Worm (Caenorhabditis elegans) whole organism, early embryonic: ENCODE results near the gene nhr-102.

Source experiments
- B0310.2 ChIP-seq: sonication (generic microtip); optimal IDR thresholded peaks from 2 replicates; lab custom pipeline; 2016; ENCODE audit warnings: mild to moderate bottlenecking, missing genetic modification characterization, missing compliant biosample characterization
- F13C5.2 ChIP-seq: sonication (generic microtip); optimal IDR thresholded peaks from 2 replicates; lab custom pipeline; 2017; ENCODE audit warnings: mild to moderate bottlenecking, missing genetic modification characterization, inconsistent platforms, missing compliant biosample characterization
- aly-1 ChIP-seq: sonication (generic microtip); optimal IDR thresholded peaks from 2 replicates; lab custom pipeline; 2016; ENCODE audit warnings: missing genetic modification characterization, missing compliant biosample characterization
- ama-1 ChIP-seq: fragments of 150-350 bp; optimal IDR thresholded peaks from 2 replicates; lab custom pipeline; 2014
- ceh-13 ChIP-seq: fragments of 200-800 bp; sonication (Bioruptor generic); optimal IDR thresholded peaks from 2 replicates; lab custom pipeline; 2018; ENCODE audit warnings: mild to moderate bottlenecking, missing genetic modification characterization, missing compliant biosample characterization
- ceh-36 ChIP-seq: sonication (generic microtip); optimal IDR thresholded peaks from 2 replicates; lab custom pipeline; 2016; ENCODE audit warnings: missing genetic modification characterization, inconsistent platforms, missing compliant biosample characterization
- ets-7 ChIP-seq: sonication (generic microtip); optimal IDR thresholded peaks from 2 replicates; lab custom pipeline; 2016; ENCODE audit warnings: missing genotype, missing genetic modification characterization, missing compliant biosample characterization
- flt-1 ChIP-seq: fragments of 200-800 bp; sonication (Bioruptor generic); IDR thresholded peaks from 2 replicates; pipeline ENCODE4 v1.3.6; 2022; ENCODE audit warnings: missing genetic modification characterization, missing compliant biosample characterization
- hmbx-1 ChIP-seq: sonication (generic microtip); optimal IDR thresholded peaks from 2 replicates; lab custom pipeline; 2016; ENCODE audit warnings: mild to moderate bottlenecking, missing genetic modification characterization, missing compliant biosample characterization
- hmg-4 ChIP-seq: fragments of 200-800 bp; sonication (Bioruptor generic); optimal IDR thresholded peaks from 2 replicates; lab custom pipeline; 2018; ENCODE audit warnings: mild to moderate bottlenecking, missing genetic modification characterization, missing compliant biosample characterization
- hnd-1 ChIP-seq: sonication (generic microtip); optimal IDR thresholded peaks from 2 replicates; lab custom pipeline; 2016; ENCODE audit warnings: missing genetic modification characterization, missing compliant biosample characterization
- pes-1 ChIP-seq: fragments of 200-800 bp; sonication (Bioruptor generic); IDR thresholded peaks from 2 replicates; pipeline ENCODE4 v1.3.6; 2022; ENCODE audit warnings: missing genetic modification reagents, missing genetic modification characterization, missing compliant biosample characterization
- scrt-1 ChIP-seq: fragments of 200-800 bp; sonication (Bioruptor generic); IDR thresholded peaks from 2 replicates; pipeline ENCODE4 v1.3.6; 2022; ENCODE audit warnings: missing genetic modification characterization, missing compliant biosample characterization
- sea-1 ChIP-seq: fragments of 200-800 bp; sonication (Bioruptor generic); conservative IDR thresholded peaks from 2 replicates; pipeline ENCODE4 v1.3.6; 2022; ENCODE audit warnings: missing genetic modification characterization, missing compliant biosample characterization
- tbx-11 ChIP-seq: fragments of 200-800 bp; sonication (Bioruptor generic); IDR thresholded peaks from 2 replicates; pipeline ENCODE4 v1.3.6; 2022; ENCODE audit warnings: missing genetic modification characterization, missing compliant biosample characterization
- tbx-37 ChIP-seq: fragments of 200-800 bp; sonication (Bioruptor generic); conservative IDR thresholded peaks from 2 replicates; pipeline ENCODE4 v1.3.6; 2022; ENCODE audit warnings: missing genetic modification reagents, missing genetic modification characterization, missing compliant biosample characterization
- tra-4 ChIP-seq: sonication (generic microtip); optimal IDR thresholded peaks from 2 replicates; lab custom pipeline; 2017; ENCODE audit warnings: missing genetic modification characterization, missing compliant biosample characterization

nhr-102 gene

DNA sequence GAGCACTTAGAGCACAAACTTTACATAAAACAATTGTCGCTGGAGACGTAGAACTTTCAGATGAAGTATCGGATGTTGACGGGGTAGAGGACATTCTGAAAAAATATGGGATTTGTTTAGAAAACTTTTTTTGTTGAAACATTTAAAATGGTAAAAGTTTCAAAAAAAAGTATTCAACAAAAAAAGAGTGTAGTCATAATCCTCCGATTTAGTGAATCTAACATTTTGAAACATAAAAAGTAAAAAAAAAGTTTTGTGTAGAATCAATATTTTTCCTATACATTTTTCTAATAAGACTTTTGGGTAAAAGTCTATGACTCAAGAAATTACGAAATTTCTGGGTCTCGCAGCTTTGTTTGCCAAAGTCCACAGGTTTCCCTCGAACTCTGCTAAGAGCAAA is 20.5 kb upstream of the nhr-102 start, which contains the start of gene nhr-213:
TSS of gene nhr-213 (minus strand) at position 101 of the 400 bp plus-strand sequence.
- TF ChIP-seq tbx-37 (GFP tag; lab: Robert Waterston, UW) (no peak), pes-1 (no peak), hmg-4 (GFP tag; lab: Kevin White, UChicago) (no peak), scrt-1 (GFP tag; lab: Robert Waterston, UW) (no peak), ceh-36 (tag; lab: Kevin White, UChicago) (no peak), ama-1 (lab: Kevin White, UChicago) (no peak), ets-7 (tag; lab: Kevin White, UChicago) (no peak), B0310.2 (tag; lab: Kevin White, UChicago) (no peak), ceh-13 (GFP tag; lab: Kevin White, UChicago) (no peak), F13C5.2 (tag; lab: Kevin White, UChicago) (no peak), tbx-11 (GFP tag; lab: Robert Waterston, UW) (no peak), flt-1 (GFP tag; lab: Robert Waterston, UW) (no peak), hnd-1 (tag; lab: Kevin White, UChicago) (no peak), hmbx-1 (no peak)

DNA sequence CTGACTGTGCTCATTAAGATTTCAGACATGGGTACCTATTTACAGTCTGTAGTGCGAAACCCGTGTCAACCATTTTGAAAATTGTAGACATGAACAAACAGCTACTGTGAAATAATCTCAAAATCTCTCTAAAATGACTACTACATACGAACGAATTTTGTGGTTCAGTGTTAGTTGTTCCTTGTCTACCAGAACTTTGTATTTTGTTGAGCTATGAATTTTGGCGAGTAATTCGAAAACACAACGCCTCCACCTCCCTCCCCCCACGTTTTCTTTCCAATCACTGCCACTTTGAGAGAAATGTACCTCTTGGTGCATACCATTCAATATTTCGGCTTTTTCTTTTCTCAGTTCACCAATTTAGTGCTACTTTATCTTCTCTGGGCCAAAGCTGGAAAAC is 16.5 kb upstream of the nhr-102 start, which contains the start of gene T06C12.11:
TSS of gene T06C12.11 (plus strand) at position 301 of the 400 bp plus-strand sequence.
- TF ChIP-seq sea-1 (GFP tag; lab: Robert Waterston, UW) (no peak), ceh-13 (GFP tag; lab: Kevin White, UChicago) (no peak), F13C5.2 (tag; lab: Kevin White, UChicago) (no peak), hmg-4 (GFP tag; lab: Kevin White, UChicago) (no peak), hmbx-1 (no peak), flt-1 (GFP tag; lab: Robert Waterston, UW) (no peak), tbx-11 (GFP tag; lab: Robert Waterston, UW) (no peak), tbx-37 (GFP tag; lab: Robert Waterston, UW) (no peak), aly-1 (tag; lab: Kevin White, UChicago) (no peak), scrt-1 (GFP tag; lab: Robert Waterston, UW) (no peak), tra-4 (tag; lab: Kevin White, UChicago) (no peak), ceh-36 (tag; lab: Kevin White, UChicago) (no peak), ets-7 (tag; lab: Kevin White, UChicago) (no peak), hnd-1 (tag; lab: Kevin White, UChicago) (no peak), pes-1 (no peak), B0310.2 (tag; lab: Kevin White, UChicago) (no peak), ama-1 (lab: Kevin White, UChicago) (no peak)

DNA sequence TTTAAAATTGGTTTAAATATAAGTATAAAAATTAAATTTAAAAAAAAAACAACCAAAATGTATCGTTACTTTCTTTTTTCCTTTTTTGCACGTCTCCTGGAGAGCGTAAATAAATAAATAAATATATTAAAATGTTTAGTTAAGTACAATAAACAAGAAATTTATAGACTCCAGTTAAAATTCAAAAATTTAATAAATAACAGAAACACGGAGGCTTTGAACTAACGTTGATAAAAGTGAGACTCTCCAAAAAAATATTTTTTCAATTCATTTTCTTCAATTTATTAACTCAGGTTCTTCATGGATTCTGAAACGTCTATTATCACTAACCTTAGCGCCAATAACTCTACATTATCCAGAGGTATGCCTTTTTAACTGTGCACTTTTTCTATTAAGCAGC is 15.6 kb upstream of the nhr-102 start, which contains the start of gene T06C12.12:
TSS of gene T06C12.12 (plus strand) at position 301 of the 400 bp plus-strand sequence.
- TF ChIP-seq aly-1 (tag; lab: Kevin White, UChicago) (no peak), F13C5.2 (tag; lab: Kevin White, UChicago) (no peak), ets-7 (tag; lab: Kevin White, UChicago) (no peak), tra-4 (tag; lab: Kevin White, UChicago) (no peak), ceh-36 (tag; lab: Kevin White, UChicago) (no peak), scrt-1 (GFP tag; lab: Robert Waterston, UW) (no peak), B0310.2 (tag; lab: Kevin White, UChicago) (no peak), tbx-11 (GFP tag; lab: Robert Waterston, UW) (no peak), hmbx-1 (no peak), flt-1 (GFP tag; lab: Robert Waterston, UW) (no peak), hnd-1 (tag; lab: Kevin White, UChicago) (no peak), pes-1 (no peak), ceh-13 (GFP tag; lab: Kevin White, UChicago) (no peak), tbx-37 (GFP tag; lab: Robert Waterston, UW) (no peak), hmg-4 (GFP tag; lab: Kevin White, UChicago) (no peak), sea-1 (GFP tag; lab: Robert Waterston, UW) (no peak), ama-1 (lab: Kevin White, UChicago) (no peak)

DNA sequence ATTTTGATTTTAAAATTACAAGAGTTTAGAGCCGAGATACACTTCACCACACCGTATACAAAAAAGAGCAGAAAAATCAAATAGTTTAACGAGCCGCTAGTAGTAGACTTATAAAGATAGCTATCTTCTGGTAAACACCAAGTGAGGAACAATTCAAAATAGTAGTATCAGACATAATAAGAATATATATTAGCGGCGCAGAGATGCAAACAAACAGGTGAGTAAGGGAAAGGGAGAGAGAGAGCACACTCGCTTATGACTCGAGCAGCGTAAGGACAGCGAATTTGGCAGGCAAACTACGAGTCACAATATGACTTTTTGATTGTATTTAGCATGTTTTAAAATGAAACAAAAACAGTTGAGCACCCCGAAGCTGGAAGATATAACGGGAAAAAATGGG is 15.1 kb upstream of the nhr-102 start:
- no peak for TF ChIP-seq B0310.2 (tag; lab: Kevin White, UChicago)
- no peak for TF ChIP-seq hnd-1 (tag; lab: Kevin White, UChicago)
- no peak for TF ChIP-seq ets-7 (tag; lab: Kevin White, UChicago)
- no peak for TF ChIP-seq tbx-37 (GFP tag; lab: Robert Waterston, UW)
- TF ChIP-seq tra-4 (tag; lab: Kevin White, UChicago) = no peak
- TF ChIP-seq tbx-11 (GFP tag; lab: Robert Waterston, UW) = no peak
- no peak for TF ChIP-seq hmbx-1
- TF ChIP-seq hmg-4 (GFP tag; lab: Kevin White, UChicago) = no peak
- no peak for TF ChIP-seq scrt-1 (GFP tag; lab: Robert Waterston, UW)

DNA sequence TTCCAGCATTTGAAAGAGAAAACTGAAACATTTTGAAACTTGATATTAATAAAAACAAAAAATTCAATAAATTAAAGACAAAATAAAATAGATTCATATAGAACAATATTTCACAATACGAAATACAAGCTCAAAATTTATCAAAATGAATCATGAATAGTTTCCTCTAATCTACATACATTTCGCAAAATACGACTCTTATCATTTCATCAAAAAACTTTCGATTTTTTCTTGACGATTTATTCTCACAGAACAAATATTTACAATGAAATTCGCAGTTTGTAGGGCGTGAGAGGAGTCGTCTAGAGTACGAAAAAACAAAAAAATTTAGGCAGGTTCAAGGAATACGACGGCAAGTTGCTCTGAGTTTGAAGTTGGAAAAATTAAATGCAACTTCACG is 13.9 kb upstream of the nhr-102 start:
- no peak for TF ChIP-seq scrt-1 (GFP tag; lab: Robert Waterston, UW)
- no peak for TF ChIP-seq F13C5.2 (tag; lab: Kevin White, UChicago)
- no peak for TF ChIP-seq ceh-13 (GFP tag; lab: Kevin White, UChicago)
- no peak for TF ChIP-seq aly-1 (tag; lab: Kevin White, UChicago)
- no peak for TF ChIP-seq tra-4 (tag; lab: Kevin White, UChicago)
- TF ChIP-seq flt-1 (GFP tag; lab: Robert Waterston, UW) = no peak
- no peak for TF ChIP-seq hmbx-1
- TF ChIP-seq tbx-37 (GFP tag; lab: Robert Waterston, UW) = no peak
- no peak for TF ChIP-seq tbx-11 (GFP tag; lab: Robert Waterston, UW)

DNA sequence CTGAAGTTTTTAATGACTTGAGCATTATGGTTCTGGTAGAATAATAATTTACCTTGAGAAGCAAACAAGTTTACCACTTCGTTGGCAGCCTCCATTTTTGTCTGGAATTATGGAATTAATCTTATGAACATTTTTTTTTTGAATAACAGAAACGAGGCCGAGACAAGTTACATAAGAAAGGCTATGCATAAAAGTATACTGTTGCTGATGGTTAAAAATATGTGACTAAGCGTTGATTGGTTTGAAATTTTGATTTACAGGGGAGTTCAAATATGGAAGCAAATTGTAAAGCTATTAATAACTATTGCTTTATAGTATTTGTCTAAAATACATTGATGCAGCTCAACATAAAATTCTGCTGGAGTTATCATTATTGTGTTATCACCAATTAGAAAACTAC is 12.5 kb upstream of the nhr-102 start, which contains the start of gene cgt-1:
TSS of gene cgt-1 (minus strand) at position 101 of the 400 bp plus-strand sequence.
- TF ChIP-seq flt-1 (GFP tag; lab: Robert Waterston, UW) (no peak), hnd-1 (tag; lab: Kevin White, UChicago) (no peak), ceh-36 (tag; lab: Kevin White, UChicago) (no peak), ceh-13 (GFP tag; lab: Kevin White, UChicago) (no peak), pes-1 (no peak), ama-1 (lab: Kevin White, UChicago) (no peak), hmbx-1 (no peak), scrt-1 (GFP tag; lab: Robert Waterston, UW) (no peak), ets-7 (tag; lab: Kevin White, UChicago) (no peak), sea-1 (GFP tag; lab: Robert Waterston, UW) (no peak), tbx-37 (GFP tag; lab: Robert Waterston, UW) (no peak), tra-4 (tag; lab: Kevin White, UChicago) (no peak), tbx-11 (GFP tag; lab: Robert Waterston, UW) (no peak), hmg-4 (GFP tag; lab: Kevin White, UChicago) (no peak), aly-1 (tag; lab: Kevin White, UChicago) (no peak), B0310.2 (tag; lab: Kevin White, UChicago) (no peak), F13C5.2 (tag; lab: Kevin White, UChicago) (no peak)
